Worm (Caenorhabditis elegans): Measurements from ENCODE around the gene flp-12.
A peak's percentile ranks its signal among the peaks of the same experiment; 100 is the strongest.

Gene flp-12

DNA sequence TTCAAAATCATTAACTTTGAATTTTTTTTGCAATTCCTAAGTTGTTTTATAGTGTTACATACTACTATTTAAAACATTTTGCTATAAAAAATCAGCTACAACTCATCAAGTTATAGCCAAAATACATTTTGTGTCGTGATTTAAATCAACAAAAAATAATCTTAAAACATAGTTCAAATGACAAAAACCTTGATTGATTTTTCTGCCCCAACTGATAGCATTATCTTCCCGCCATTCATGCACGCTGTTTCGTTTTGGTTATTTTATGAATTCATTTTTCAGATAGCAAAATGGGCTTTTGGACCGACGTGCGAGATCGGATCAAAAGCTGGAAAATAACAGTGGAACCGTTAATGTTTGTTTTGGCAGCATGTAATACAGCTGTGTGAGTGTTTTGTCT, 39.9 kb upstream of the flp-12 start, which contains the start of gene slcr-46.1:
Gene slcr-46.1, plus strand, starts transcription at position 274 of the 400 bp plus-strand sequence.
- TF ChIP-seq lim-6 (tag; optimal IDR thresholded peaks at IDR 0.05) (no peak), ceh-2 (tag; optimal IDR thresholded peaks at IDR 0.05) (no peak), lin-11 (tag; optimal IDR thresholded peaks at IDR 0.05) (no peak), hlh-8 (tag; optimal IDR thresholded peaks at IDR 0.05) (no peak), ceh-48 (tag; optimal IDR thresholded peaks at IDR 0.05) (no peak), ceh-6 (GFP tag; optimal IDR thresholded peaks at IDR 0.05) (no peak), pax-1 (tag; optimal IDR thresholded peaks at IDR 0.05) (no peak), hlh-30 (tag; optimal IDR thresholded peaks at IDR 0.05; ENCODE audit: insufficient read depth) (no peak), ceh-14 (tag; optimal IDR thresholded peaks at IDR 0.05) (no peak), npax-4 (tag; optimal IDR thresholded peaks at IDR 0.05) (no peak), dmd-4 (tag; optimal IDR thresholded peaks at IDR 0.05; ENCODE audit: borderline replicate concordance) (no peak), tbx-2 (tag; optimal IDR thresholded peaks at IDR 0.05) (no peak), mec-3 (tag; optimal IDR thresholded peaks at IDR 0.05; ENCODE audit: borderline replicate concordance) (no peak), C38D4.7 (GFP tag; optimal IDR thresholded peaks at IDR 0.05) (no peak), tbx-7 (tag; optimal IDR thresholded peaks at IDR 0.05) (no peak), hlh-6 (tag; optimal IDR thresholded peaks at IDR 0.05) (no peak)

DNA sequence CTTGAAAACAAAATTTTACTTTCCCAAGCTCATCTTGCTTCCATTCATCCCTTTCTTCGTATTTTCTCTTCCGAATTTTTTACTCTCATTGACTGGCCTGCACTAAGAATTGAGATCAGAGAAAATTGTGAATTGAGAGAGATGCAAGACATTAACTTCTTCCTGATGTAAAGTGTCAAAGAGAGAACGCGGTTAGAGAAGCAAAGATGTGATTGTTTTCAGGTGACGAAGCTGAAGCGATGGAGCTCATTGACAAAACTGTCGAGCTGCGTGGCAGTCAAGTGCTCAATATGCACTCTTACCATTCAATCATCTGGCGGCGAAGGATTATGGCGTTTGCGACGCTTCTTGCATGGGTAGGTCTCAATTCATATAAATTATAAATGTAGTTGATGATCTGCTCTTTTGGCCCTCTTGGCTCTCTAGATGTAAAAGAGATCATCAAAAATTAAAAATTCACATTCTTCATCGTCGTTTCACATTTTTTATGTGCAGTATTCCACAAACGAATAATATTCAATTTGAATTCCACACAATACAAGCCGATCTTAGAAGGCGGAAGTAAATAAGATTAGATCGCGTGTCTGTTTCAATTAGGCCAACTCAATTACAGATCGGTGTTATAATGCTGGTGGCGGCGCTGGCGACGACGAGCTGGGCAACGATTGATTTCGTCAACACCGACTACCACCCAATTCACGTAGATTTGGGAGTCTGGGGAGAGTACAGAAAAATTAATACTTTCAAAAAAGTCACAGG, 36.8 kb upstream of the flp-12 start:
- peak; percentile 18 for TF ChIP-seq unc-55 (GFP tag; optimal IDR thresholded peaks at IDR 0.05)
- TF ChIP-seq unc-42 (tag; optimal IDR thresholded peaks at IDR 0.05) = peak; percentile 85
- TF ChIP-seq hlh-8 (tag; optimal IDR thresholded peaks at IDR 0.05) = peak; percentile 3
- no peak for TF ChIP-seq unc-3 (GFP tag; conservative IDR thresholded peaks at IDR 0.05)
- TF ChIP-seq unc-3 (tag; optimal IDR thresholded peaks at IDR 0.05) = no peak

DNA sequence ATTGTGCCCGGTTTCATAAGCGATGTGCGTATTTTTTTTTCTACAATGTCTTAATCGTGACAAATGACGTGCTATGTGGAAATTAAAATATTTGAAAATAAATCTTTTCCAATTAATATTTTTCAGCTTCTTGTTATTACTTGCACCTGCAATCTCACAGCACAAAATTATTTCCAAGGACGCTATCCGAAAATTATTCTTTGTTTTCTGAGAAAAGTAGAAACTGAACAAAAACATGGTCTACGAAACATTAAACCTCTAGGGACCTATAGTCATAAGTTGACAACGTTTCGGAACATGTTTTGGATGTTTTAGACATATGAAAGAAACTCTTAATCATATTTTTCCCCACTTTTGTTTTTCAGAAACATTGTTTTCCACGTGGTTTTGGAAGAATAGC, 36.2 kb upstream of the flp-12 start:
- no peak for TF ChIP-seq Y22D7AL.16 (tag; optimal IDR thresholded peaks at IDR 0.05)
- TF ChIP-seq unc-86 (tag; optimal IDR thresholded peaks at IDR 0.05) = no peak
- no peak for TF ChIP-seq eyg-1 (tag; optimal IDR thresholded peaks at IDR 0.05)
- TF ChIP-seq pqm-1 (tag; optimal IDR thresholded peaks at IDR 0.05) = no peak
- TF ChIP-seq lin-11 (tag; optimal IDR thresholded peaks at IDR 0.05) = no peak
- no peak for TF ChIP-seq pag-3 (tag; optimal IDR thresholded peaks at IDR 0.05; ENCODE audit: borderline replicate concordance)
- TF ChIP-seq sox-2 (GFP tag; IDR thresholded peaks at IDR 0.05) = no peak

DNA sequence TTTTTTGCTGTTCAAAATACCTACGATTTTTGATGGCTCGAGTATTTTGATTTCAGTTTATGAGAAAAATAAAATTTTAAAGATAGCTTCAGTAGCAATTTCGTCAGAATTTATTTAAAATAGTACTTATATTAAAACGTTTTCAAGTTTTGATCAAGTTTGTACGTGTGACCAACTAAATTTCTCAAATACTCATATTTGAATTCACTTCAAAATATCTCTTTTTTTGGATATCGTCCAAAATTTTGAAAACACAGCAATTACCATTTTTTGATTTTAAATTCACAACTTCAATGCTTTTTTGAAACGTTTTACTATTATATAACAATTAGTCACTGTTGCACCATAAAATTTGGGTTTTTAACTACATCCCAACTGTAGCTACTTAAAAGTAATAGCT, 34.7 kb upstream of the flp-12 start:
- TF ChIP-seq ttx-3 (tag; optimal IDR thresholded peaks at IDR 0.05) (no peak), pha-4 (tag; optimal IDR thresholded peaks at IDR 0.05) (no peak), ceh-9 (tag; optimal IDR thresholded peaks at IDR 0.05) (no peak), ref-2 (tag; optimal IDR thresholded peaks at IDR 0.05) (no peak), pros-1 (tag; optimal IDR thresholded peaks at IDR 0.05) (no peak), ama-1 (optimal IDR thresholded peaks at IDR 0.05) (no peak), ceh-22 (tag; optimal IDR thresholded peaks at IDR 0.05) (no peak), ztf-16 (tag; optimal IDR thresholded peaks at IDR 0.05) (no peak), ceh-24 (tag; optimal IDR thresholded peaks at IDR 0.05) (no peak), npax-4 (tag; optimal IDR thresholded peaks at IDR 0.05) (no peak), che-1 (tag; optimal IDR thresholded peaks at IDR 0.05) (no peak)

DNA sequence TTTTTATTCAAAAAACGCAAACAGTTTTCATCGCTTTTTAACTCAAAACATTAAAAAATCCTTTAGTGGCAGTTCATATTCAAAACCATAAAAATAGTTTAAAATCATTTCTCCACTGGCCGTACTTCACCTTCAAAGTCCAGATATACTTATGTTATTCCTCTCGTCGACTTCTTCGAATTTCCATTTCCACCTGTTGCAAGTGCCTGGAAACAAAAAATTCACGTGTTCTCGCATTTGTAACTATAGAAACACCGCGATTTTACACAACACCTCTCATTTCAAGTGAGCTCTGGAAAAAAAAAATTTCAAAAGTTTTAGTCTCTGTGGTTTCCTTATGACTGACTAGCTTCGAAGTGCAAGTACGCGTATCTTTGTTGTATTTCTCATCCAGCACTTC, 32.9 kb upstream of the flp-12 start:
- no peak for TF ChIP-seq pax-1 (tag; optimal IDR thresholded peaks at IDR 0.05)
- no peak for TF ChIP-seq C38D4.7 (GFP tag; optimal IDR thresholded peaks at IDR 0.05)
- TF ChIP-seq fax-1 (tag; optimal IDR thresholded peaks at IDR 0.05) = no peak

Measured in whole organism, late embryonic.